Worm (Caenorhabditis elegans) whole organism, young adult: ENCODE measurements around the gene ceeh-1.

Source experiments
- B0261.1 ChIP-seq: sonication (generic microtip); optimal IDR thresholded peaks from 2 replicates; lab custom pipeline; 2016; ENCODE audit warnings: mild to moderate bottlenecking, missing genetic modification characterization, moderate library complexity, missing compliant biosample characterization
- T07F8.4 ChIP-seq: sonication (generic microtip); optimal IDR thresholded peaks from 2 replicates; lab custom pipeline; 2016; ENCODE audit warnings: mild to moderate bottlenecking, missing genetic modification characterization, moderate library complexity, missing compliant biosample characterization
- Y79H2A.3 ChIP-seq: fragments of 200-800 bp; sonication (Bioruptor generic); conservative IDR thresholded peaks from 2 replicates; pipeline ENCODE4 v1.3.6; 2022; ENCODE audit warnings: missing genetic modification reagents, missing genetic modification characterization, missing compliant biosample characterization
- ceh-40 ChIP-seq: fragments of 200-800 bp; sonication (Bioruptor generic); IDR thresholded peaks from 2 replicates; pipeline ENCODE4 v1.3.6; 2022; ENCODE audit warnings: missing genetic modification characterization, missing compliant biosample characterization
- chd-7 ChIP-seq: sonication (generic microtip); optimal IDR thresholded peaks from 2 replicates; lab custom pipeline; 2016; ENCODE audit warnings: mild to moderate bottlenecking, missing genetic modification characterization, moderate library complexity, missing compliant biosample characterization
- efl-1 ChIP-seq: fragments of 150-350 bp; optimal IDR thresholded peaks from 2 replicates; lab custom pipeline; 2014; ENCODE audit warnings: missing biosample characterization, missing genetic modification reagents, missing genetic modification characterization
- mxl-1 ChIP-seq: sonication (generic microtip); optimal IDR thresholded peaks from 2 replicates; lab custom pipeline; 2016; ENCODE audit warnings: missing genetic modification characterization, missing compliant biosample characterization
- nfya-2 ChIP-seq: fragments of 200-800 bp; sonication (Bioruptor generic); IDR thresholded peaks from 2 replicates; pipeline ENCODE4 v1.3.6; 2022; ENCODE audit warnings: missing genetic modification reagents, missing genetic modification characterization, missing compliant biosample characterization
- nhr-80 ChIP-seq: sonication (generic microtip); optimal IDR thresholded peaks from 2 replicates; lab custom pipeline; 2016; ENCODE audit warnings: missing genetic modification characterization, missing compliant biosample characterization
- pha-4 ChIP-seq: fragments of 150-350 bp; sonication (generic microtip); optimal IDR thresholded peaks from 2 replicates; lab custom pipeline; 2014; ENCODE audit warnings: missing biosample characterization, missing genetic modification reagents, missing genetic modification characterization
- tlf-1 ChIP-seq: fragments of 200-800 bp; sonication (Bioruptor generic); optimal IDR thresholded peaks from 2 replicates; lab custom pipeline; 2018; ENCODE audit warnings: mild to moderate bottlenecking, missing genetic modification characterization, missing compliant biosample characterization
- unc-62 ChIP-seq: fragments of 150-350 bp; optimal IDR thresholded peaks from 2 replicates; lab custom pipeline; 2014; ENCODE audit warnings: missing biosample characterization, missing genetic modification reagents, missing genetic modification characterization
- ztf-18 ChIP-seq: sonication (generic microtip); optimal IDR thresholded peaks from 2 replicates; lab custom pipeline; 2016; ENCODE audit warnings: missing genotype, mild to moderate bottlenecking, missing genetic modification characterization, missing compliant biosample characterization

DNA sequence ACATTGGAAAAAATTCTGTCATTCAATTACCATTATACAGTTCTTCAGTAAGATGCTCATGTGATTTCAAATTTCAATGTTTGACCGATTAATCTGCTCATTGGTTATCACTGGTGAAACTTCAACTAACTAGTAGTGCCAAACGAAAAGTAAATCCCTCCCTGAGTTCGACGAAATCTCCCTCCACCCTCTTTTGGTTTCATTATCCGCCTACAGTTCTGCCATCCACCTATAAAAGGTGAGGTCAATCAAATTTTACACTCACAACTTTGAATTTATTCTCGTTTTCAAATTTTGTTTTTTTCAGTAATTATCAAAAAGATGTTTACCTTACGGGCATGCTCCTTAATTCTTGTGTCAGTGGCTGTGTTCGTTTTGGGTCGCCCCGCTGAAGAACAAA, 10.6 kb upstream of the ceeh-1 start, which contains the start of gene far-8:
- TF ChIP-seq ceh-40 (GFP tag; lab: Robert Waterston, UW) (no peak), Y79H2A.3 (GFP tag; lab: Robert Waterston, UW) (no peak), tlf-1 (GFP tag; lab: Kevin White, UChicago) (no peak), nfya-2 (GFP tag; lab: Robert Waterston, UW) (no peak), mxl-1 (tag; lab: Kevin White, UChicago) (no peak), nhr-80 (tag; lab: Kevin White, UChicago) (no peak), pha-4 (tag; lab: Kevin White, UChicago) (no peak), efl-1 (GFP tag; lab: Kevin White, UChicago) (no peak), chd-7 (no peak), B0261.1 (tag; lab: Kevin White, UChicago) (no peak), ztf-18 (tag; lab: Kevin White, UChicago) (no peak), unc-62 (GFP tag; lab: Kevin White, UChicago) (no peak), T07F8.4 (no peak)
